Fruit fly (Drosophila melanogaster) whole organism, adult: ENCODE data around the gene bbx.

Experiments
- CG12768 ChIP-seq: fragments of 200-800 bp; sonication (Bioruptor generic); optimal IDR thresholded peaks from 2 replicates; lab custom pipeline; 2017; ENCODE audit warnings: missing biosample characterization, missing genetic modification characterization, mild to moderate bottlenecking, moderate library complexity, missing genetic modification reagents
- CG1620 ChIP-seq: fragments of 200-800 bp; sonication (Bioruptor generic); optimal IDR thresholded peaks from 2 replicates; lab custom pipeline; 2016; ENCODE audit warnings: missing biosample characterization, missing genetic modification characterization
- CG33017 ChIP-seq: fragments of 200-800 bp; sonication (Bioruptor generic); optimal IDR thresholded peaks from 2 replicates; lab custom pipeline; 2018; ENCODE audit warnings: missing biosample characterization, mild to moderate bottlenecking, missing genetic modification characterization, moderate library complexity
- CG5204 ChIP-seq: fragments of 200-800 bp; sonication (Bioruptor generic); optimal IDR thresholded peaks from 2 replicates; lab custom pipeline; 2016; ENCODE audit warnings: missing biosample characterization, missing genetic modification characterization
- Hr96 ChIP-seq: fragments of 200-800 bp; sonication (Bioruptor generic); optimal IDR thresholded peaks from 2 replicates; lab custom pipeline; 2016; ENCODE audit warnings: missing biosample characterization, missing genetic modification characterization
- cnc ChIP-seq, 2 experiments: fragments of >200 bp; optimal IDR thresholded peaks; 2 replicates each; lab custom pipeline; 2017
- kay ChIP-seq: fragments of 200-800 bp; sonication (Bioruptor generic); peaks from one replicate; lab custom pipeline; 2016; ENCODE audit warnings: missing biosample characterization, missing genetic modification characterization, borderline replicate concordance
- tj ChIP-seq: fragments of 200-800 bp; sonication (Bioruptor generic); optimal IDR thresholded peaks from 3 replicates; lab custom pipeline; 2017; ENCODE audit warnings: missing biosample characterization, mild to moderate bottlenecking, missing genetic modification characterization, moderate library complexity

DNA sequence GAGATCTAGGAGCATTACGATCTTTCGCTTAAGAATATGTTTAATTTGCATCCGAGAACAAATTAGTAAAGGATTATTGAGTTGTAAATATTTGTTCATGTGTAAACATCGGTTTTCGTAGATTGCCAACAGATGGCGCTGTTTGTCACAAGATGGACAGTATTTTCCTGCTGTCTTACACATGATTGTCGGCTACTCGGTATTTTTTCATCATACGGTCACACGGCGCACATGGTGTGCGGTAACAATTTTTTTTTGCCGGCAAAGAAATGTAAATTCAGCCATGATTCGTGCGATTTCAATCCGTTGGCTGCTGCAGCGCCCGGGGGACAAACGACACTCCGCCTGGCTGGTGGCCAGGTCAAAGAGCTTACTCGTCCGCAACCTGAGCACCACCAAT is at the start of gene bbx, which contains the start of gene waw:
- no peak for TF ChIP-seq Hr96 (GFP tag; lab: Kevin White, UChicago)
- TF ChIP-seq CG1620 (GFP tag; lab: Kevin White, UChicago): peak; percentile 57
- TF ChIP-seq cnc (optimal IDR thresholded peaks at IDR 0.05; lab: Kevin White, UChicago): no peak
- TF ChIP-seq CG33017 (tag; lab: Kevin White, UChicago): no peak
- TF ChIP-seq CG12768 (GFP tag; lab: Kevin White, UChicago): no peak
- TF ChIP-seq tj: peak; percentile 5
- TF ChIP-seq CG5204: no peak
- TF ChIP-seq kay: no peak
